Worm (Caenorhabditis elegans): ENCODE data around the gene T20D4.3.

ce11 chrV:3468436-3468835, 50.4 kb downstream of the T20D4.3 start, which contains the start of gene gst-33:
- TF ChIP-seq fos-1 (tag; optimal IDR thresholded peaks at IDR 0.05) (peak; percentile 41), ZK546.5 (tag; optimal IDR thresholded peaks at IDR 0.05) (no peak), nhr-12 (tag; optimal IDR thresholded peaks at IDR 0.05) (no peak), aly-2 (tag; optimal IDR thresholded peaks at IDR 0.05) (no peak), R02D3.7 (tag; optimal IDR thresholded peaks at IDR 0.05) (no peak), nhr-237 (tag; optimal IDR thresholded peaks at IDR 0.05) (no peak)

All from whole organism, L2 larva.